Worm (Caenorhabditis elegans): ENCODE measurements around the gene srh-180.

srh-180 gene

DNA sequence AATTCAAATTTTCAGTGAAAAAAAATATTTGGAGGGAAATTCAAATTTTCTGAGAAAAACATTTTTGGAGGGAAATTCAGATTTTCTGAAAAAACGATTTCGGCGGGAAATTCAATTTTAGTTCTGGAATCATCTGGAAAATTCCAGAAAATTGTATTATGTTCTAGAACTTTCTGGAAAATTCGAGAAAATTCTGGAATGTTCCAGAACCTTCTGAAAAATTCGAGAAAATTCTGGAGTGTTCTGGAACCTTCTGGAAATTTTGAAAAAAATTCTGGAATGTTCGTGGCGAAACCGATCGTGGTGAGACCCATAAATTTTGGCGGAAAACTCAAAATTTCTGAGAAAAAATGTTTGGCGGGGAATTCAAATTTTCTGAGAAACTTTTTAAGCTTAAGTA lies 4.8 kb downstream of the srh-180 start:
- TF ChIP-seq fkh-8 (tag; optimal IDR thresholded peaks at IDR 0.05) (no peak), nhr-11 (tag; optimal IDR thresholded peaks at IDR 0.05) (no peak), nhr-71 (tag; optimal IDR thresholded peaks at IDR 0.05) (no peak), unc-86 (tag; optimal IDR thresholded peaks at IDR 0.05) (no peak), jun-1 (tag; optimal IDR thresholded peaks at IDR 0.05) (no peak), mep-1 (tag; optimal IDR thresholded peaks at IDR 0.05) (no peak), efl-1 (optimal IDR thresholded peaks at IDR 0.05) (no peak), efl-1 (GFP tag; optimal IDR thresholded peaks at IDR 0.05 in 1 of 2) (no peak), grh-1 (GFP tag; IDR thresholded peaks at IDR 0.05) (no peak), nhr-12 (tag; optimal IDR thresholded peaks at IDR 0.05) (no peak), blmp-1 (tag; optimal IDR thresholded peaks at IDR 0.05) (no peak), pax-3 (tag; optimal IDR thresholded peaks at IDR 0.05) (no peak), pqm-1 (tag; optimal IDR thresholded peaks at IDR 0.05) (no peak), sox-4 (tag; optimal IDR thresholded peaks at IDR 0.05) (no peak), nhr-237 (tag; optimal IDR thresholded peaks at IDR 0.05) (no peak), C16A3.4 (tag; optimal IDR thresholded peaks at IDR 0.05) (no peak), F16B12.6 (tag; optimal IDR thresholded peaks at IDR 0.05) (no peak), lin-14 (GFP tag; optimal IDR thresholded peaks at IDR 0.05) (no peak), mef-2 (tag; optimal IDR thresholded peaks at IDR 0.05) (no peak), unc-30 (tag; optimal IDR thresholded peaks at IDR 0.05) (no peak), rnt-1 (tag; optimal IDR thresholded peaks at IDR 0.05) (no peak)

DNA sequence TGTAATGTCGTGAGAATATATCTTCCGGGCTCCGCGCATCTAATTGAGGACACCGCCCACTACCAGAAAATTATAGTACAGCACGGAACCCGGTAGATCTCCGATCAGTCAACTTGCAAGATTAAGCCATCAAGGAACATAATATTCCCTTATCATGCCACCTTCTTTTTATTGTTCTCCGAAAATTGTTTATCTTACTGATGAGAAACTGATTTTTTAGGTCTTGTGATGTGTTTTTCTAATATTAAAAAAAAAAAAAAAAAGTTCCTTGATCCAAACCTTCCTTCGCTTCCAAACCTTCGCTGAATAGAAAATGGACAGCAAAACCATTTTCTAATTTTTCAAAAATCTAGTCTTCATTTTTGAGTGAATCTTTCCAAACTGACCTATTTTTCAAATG lies 11.5 kb downstream of the srh-180 start, which contains the start of gene F57G8.7:
F57G8.7 (plus strand) TSS at position 301 of the 400 bp plus-strand sequence.
- no peak for TF ChIP-seq mef-2 (tag; optimal IDR thresholded peaks at IDR 0.05)
- TF ChIP-seq nhr-20 (tag; optimal IDR thresholded peaks at IDR 0.05) = no peak
- no peak for TF ChIP-seq nhr-47 (tag; optimal IDR thresholded peaks at IDR 0.05)
- no peak for TF ChIP-seq lin-13 (GFP tag; optimal IDR thresholded peaks at IDR 0.05)
- TF ChIP-seq ama-1 (optimal IDR thresholded peaks at IDR 0.05) = no peak
- TF ChIP-seq nhr-76 (tag; optimal IDR thresholded peaks at IDR 0.05) = no peak
- TF ChIP-seq pax-3 (tag; optimal IDR thresholded peaks at IDR 0.05) = no peak
- no peak for TF ChIP-seq ceh-8 (GFP tag; optimal IDR thresholded peaks at IDR 0.05)
- no peak for TF ChIP-seq nhr-19 (GFP tag; conservative IDR thresholded peaks at IDR 0.05)
- no peak for TF ChIP-seq nhr-90 (tag; optimal IDR thresholded peaks at IDR 0.05; ENCODE audit: poor library complexity)
- no peak for TF ChIP-seq tbx-2 (tag; optimal IDR thresholded peaks at IDR 0.05)
- no peak for TF ChIP-seq efl-1 (optimal IDR thresholded peaks at IDR 0.05)
- no peak for TF ChIP-seq efl-1 (GFP tag; optimal IDR thresholded peaks at IDR 0.05 in 1 of 2)

DNA sequence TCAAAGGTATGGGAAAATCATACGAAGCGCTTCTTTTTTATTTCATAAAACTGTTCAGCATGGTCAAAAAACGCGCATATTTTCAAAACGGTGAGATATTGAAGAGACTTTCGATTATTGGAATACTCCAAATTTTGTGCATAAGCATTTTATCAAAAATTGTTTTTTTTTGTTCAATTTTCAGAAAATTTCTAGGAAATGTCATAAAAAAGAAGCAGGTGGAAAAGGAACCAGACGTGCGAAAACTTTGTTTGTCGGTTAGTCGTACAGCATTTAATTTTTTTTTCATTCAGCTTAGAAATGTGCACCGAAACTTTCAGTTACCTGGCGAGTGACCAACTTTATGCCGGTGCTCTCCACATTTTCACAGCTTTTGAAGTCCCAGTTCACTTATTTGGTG lies 16.1 kb downstream of the srh-180 start, which contains the start of gene srh-167:
srh-167 (plus strand) TSS at position 301 of the 400 bp plus-strand sequence.
- TF ChIP-seq mef-2 (tag; optimal IDR thresholded peaks at IDR 0.05) (no peak), vab-15 (tag; optimal IDR thresholded peaks at IDR 0.05) (no peak), ztf-4 (tag; optimal IDR thresholded peaks at IDR 0.05) (no peak), hpl-2 (GFP tag; optimal IDR thresholded peaks at IDR 0.05) (no peak), nhr-84 (tag; optimal IDR thresholded peaks at IDR 0.05) (no peak), nhr-90 (tag; optimal IDR thresholded peaks at IDR 0.05; ENCODE audit: poor library complexity) (no peak), egl-27 (tag; optimal IDR thresholded peaks at IDR 0.05) (no peak), mdl-1 (tag; optimal IDR thresholded peaks at IDR 0.05) (no peak), nhr-28 (tag; optimal IDR thresholded peaks at IDR 0.05) (no peak), efl-1 (optimal IDR thresholded peaks at IDR 0.05) (no peak), efl-1 (GFP tag; optimal IDR thresholded peaks at IDR 0.05 in 1 of 2) (no peak), mab-9 (GFP tag; IDR thresholded peaks at IDR 0.05) (no peak), elt-2 (tag; optimal IDR thresholded peaks at IDR 0.05) (no peak), egl-13 (tag; optimal IDR thresholded peaks at IDR 0.05) (no peak), zag-1 (tag; optimal IDR thresholded peaks at IDR 0.05) (no peak), dsc-1 (tag; optimal IDR thresholded peaks at IDR 0.05) (no peak)
